Worm (Caenorhabditis elegans): ENCODE results near the gene F23H11.7.

F23H11.7 gene

DNA sequence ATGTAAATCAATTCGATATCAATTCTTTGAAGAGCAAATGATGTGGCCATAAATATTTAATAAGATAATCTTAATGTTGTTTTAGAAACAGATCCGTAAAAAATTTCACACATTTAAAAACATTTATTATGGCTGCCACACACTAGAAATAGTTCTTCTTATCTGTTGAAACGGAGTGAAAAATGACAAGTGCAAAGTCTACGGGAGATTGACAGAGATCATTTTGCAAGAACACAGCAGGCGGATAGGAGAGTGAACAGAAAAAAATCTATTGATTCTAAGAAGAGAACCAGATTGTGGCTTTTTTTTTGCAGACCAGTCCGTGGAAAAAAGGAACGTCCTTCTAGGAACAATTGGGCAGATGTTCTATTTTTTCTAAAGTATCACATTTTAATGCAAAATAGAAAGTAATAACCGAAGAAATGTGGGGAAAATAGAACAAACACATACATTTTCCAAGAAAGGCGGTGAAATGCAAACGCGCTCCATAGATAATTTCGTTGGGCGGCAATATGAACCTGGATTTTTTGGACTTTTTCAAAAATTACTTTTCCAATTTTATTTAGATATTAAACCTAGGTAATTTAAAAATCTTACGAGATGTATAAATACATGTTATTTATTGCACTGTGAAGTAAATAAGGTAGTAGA lies 17.5 kb downstream of the F23H11.7 start (continued):
- TF ChIP-seq snpc-4 (GFP tag; optimal IDR thresholded peaks at IDR 0.05) (no peak), snpc-4 (tag; optimal IDR thresholded peaks at IDR 0.05) (no peak), F39B2.1 (GFP tag; IDR thresholded peaks at IDR 0.05) (no peak), lag-1 (GFP tag; IDR thresholded peaks at IDR 0.05) (no peak), fkh-3 (tag; optimal IDR thresholded peaks at IDR 0.05) (no peak), F55B11.4 (tag; optimal IDR thresholded peaks at IDR 0.05; ENCODE audit: borderline replicate concordance, insufficient read depth) (no peak), F37B4.10 (GFP tag; IDR thresholded peaks at IDR 0.05) (no peak), sptf-2 (GFP tag; optimal IDR thresholded peaks at IDR 0.05) (no peak), zfh-2 (GFP tag; conservative IDR thresholded peaks at IDR 0.05) (no peak), ztf-26 (tag; optimal IDR thresholded peaks at IDR 0.05) (peak; percentile 21), rpc-1 (optimal IDR thresholded peaks at IDR 0.05) (no peak), rpc-1 (tag; optimal IDR thresholded peaks at IDR 0.05) (no peak), tlf-1 (GFP tag; optimal IDR thresholded peaks at IDR 0.05) (no peak), lin-54 (GFP tag; optimal IDR thresholded peaks at IDR 0.05) (peak; percentile 41), him-1 (tag; optimal IDR thresholded peaks at IDR 0.05) (peak; percentile 25), xnd-1 (tag; optimal IDR thresholded peaks at IDR 0.05) (no peak), F33H1.4 (GFP tag; IDR thresholded peaks at IDR 0.05) (no peak), F49E8.2 (tag; optimal IDR thresholded peaks at IDR 0.05; ENCODE audit: insufficient read depth) (no peak), mcd-1 (GFP tag; IDR thresholded peaks at IDR 0.05) (peak; percentile 85), ztf-3 (GFP tag; optimal IDR thresholded peaks at IDR 0.05) (no peak), F57A8.1 (GFP tag; optimal IDR thresholded peaks at IDR 0.05) (no peak), egrh-3 (GFP tag; IDR thresholded peaks at IDR 0.05) (no peak), B0336.3 (GFP tag; IDR thresholded peaks at IDR 0.05) (no peak), hmg-1.2 (GFP tag; IDR thresholded peaks at IDR 0.05) (0 out of 2 replicates have a peak, but pooled peaks have one; percentile 8), lsl-1 (GFP tag; optimal IDR thresholded peaks at IDR 0.05) (no peak), tbx-9 (tag; optimal IDR thresholded peaks at IDR 0.05; ENCODE audit: borderline replicate concordance) (no peak), sea-2 (GFP tag; IDR thresholded peaks at IDR 0.05) (no peak), ceh-100 (GFP tag; IDR thresholded peaks at IDR 0.05) (no peak), attf-3 (GFP tag; conservative IDR thresholded peaks at IDR 0.05) (0 out of 2 replicates have a peak, but pooled peaks have one; percentile 8)

DNA sequence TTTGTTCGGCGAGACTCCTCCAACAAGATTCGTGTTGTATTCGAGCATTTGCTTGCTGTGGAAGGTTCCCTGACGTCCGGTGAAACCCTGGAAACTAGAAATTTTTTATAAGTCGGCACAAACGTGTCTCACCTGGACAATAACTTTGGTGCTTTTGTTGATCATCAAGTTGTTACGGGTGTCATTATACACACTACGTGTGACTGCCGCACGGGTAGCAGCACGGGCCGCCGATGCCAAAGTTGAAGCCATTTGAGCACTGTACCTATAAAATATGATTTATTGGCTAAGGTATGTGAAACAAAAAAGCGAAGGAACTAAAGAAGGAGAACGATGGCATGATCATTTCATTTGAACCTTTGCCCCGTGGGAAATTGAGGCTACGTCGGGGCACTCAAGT lies 18.1 kb downstream of the F23H11.7 start, which contains the start of gene sucl-2:
sucl-2 (minus strand) TSS at position 265 of the 400 bp plus-strand sequence.
- TF ChIP-seq madf-3 (GFP tag; IDR thresholded peaks at IDR 0.05) (peak; percentile 68; the same call in 1 of the 2 replicates), repo-1 (tag; optimal IDR thresholded peaks at IDR 0.05) (no peak), zfh-2 (GFP tag; conservative IDR thresholded peaks at IDR 0.05) (no peak), ceh-100 (GFP tag; IDR thresholded peaks at IDR 0.05) (0 out of 2 replicates have a peak, but pooled peaks have one; percentile 9), hmg-1.2 (GFP tag; IDR thresholded peaks at IDR 0.05) (0 out of 2 replicates have a peak, but pooled peaks have one; percentile 8), ekl-4 (GFP tag; IDR thresholded peaks at IDR 0.05) (peak; percentile 33; the same call in 1 of the 2 replicates)

DNA sequence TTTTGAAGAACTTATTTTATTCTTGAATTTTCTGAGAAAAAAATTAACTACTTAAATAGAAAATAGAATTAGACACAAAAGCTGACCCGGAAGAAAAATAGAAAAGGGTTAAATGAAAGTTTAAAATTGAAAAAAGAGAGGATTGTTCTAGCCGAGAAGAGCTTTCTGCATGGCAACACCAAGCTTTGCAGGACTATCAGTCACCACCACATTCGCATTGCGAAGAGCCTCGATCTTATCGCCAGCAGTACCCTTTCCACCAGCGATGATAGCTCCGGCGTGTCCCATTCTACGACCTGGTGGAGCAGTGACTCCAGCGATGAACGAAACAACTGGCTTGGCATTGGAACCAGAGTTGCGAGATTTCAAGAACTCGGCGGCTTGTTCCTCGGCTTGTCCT lies 19.1 kb downstream of the F23H11.7 start:
- TF ChIP-seq tlf-1 (GFP tag; optimal IDR thresholded peaks at IDR 0.05) (no peak), lsl-1 (GFP tag; optimal IDR thresholded peaks at IDR 0.05) (no peak), hsf-1 (GFP tag; IDR thresholded peaks at IDR 0.05) (peak; percentile 45; the same call in 1 of the 2 replicates), Y53G8AR.9 (GFP tag; conservative IDR thresholded peaks at IDR 0.05) (0 out of 2 replicates have a peak, but pooled peaks have one; percentile 62), B0336.3 (GFP tag; IDR thresholded peaks at IDR 0.05) (peak; percentile 46; the same call in 1 of the 2 replicates), ztf-22 (GFP tag; optimal IDR thresholded peaks at IDR 0.05) (no peak), ztf-26 (tag; optimal IDR thresholded peaks at IDR 0.05) (no peak), T26A5.8 (tag; optimal IDR thresholded peaks at IDR 0.05) (no peak), Y53F4B.3 (GFP tag; IDR thresholded peaks at IDR 0.05) (no peak), gei-17 (GFP tag; optimal IDR thresholded peaks at IDR 0.05) (no peak), nhr-80 (tag; optimal IDR thresholded peaks at IDR 0.05) (no peak), ekl-4 (GFP tag; IDR thresholded peaks at IDR 0.05) (peak; percentile 57; the same call in 1 of the 2 replicates), die-1 (tag; optimal IDR thresholded peaks at IDR 0.05) (no peak), ztf-28 (GFP tag; IDR thresholded peaks at IDR 0.05) (0 out of 2 replicates have a peak, but pooled peaks have one; percentile 57), aptf-3 (GFP tag; IDR thresholded peaks at IDR 0.05) (no peak), dox-1 (GFP tag; IDR thresholded peaks at IDR 0.05) (0 out of 2 replicates have a peak, but pooled peaks have one; percentile 27), F57C9.4 (tag; optimal IDR thresholded peaks at IDR 0.05) (no peak), F55B11.4 (tag; optimal IDR thresholded peaks at IDR 0.05; ENCODE audit: borderline replicate concordance, insufficient read depth) (no peak), F37B4.10 (GFP tag; IDR thresholded peaks at IDR 0.05) (no peak), zim-3 (tag; optimal IDR thresholded peaks at IDR 0.05) (no peak)
